Fruit fly (Drosophila melanogaster) whole organism, pupa: ENCODE measurements around the gene CG16852.

ENCODE experiments used
- CG10348 ChIP-seq: fragments of 200-800 bp; sonication (Bioruptor generic); IDR thresholded peaks from 2 replicates; pipeline ENCODE4 v1.3.6; 2022; ENCODE audit warnings: missing biosample characterization, missing genetic modification characterization
- CG12605 ChIP-seq: fragments of 200-800 bp; sonication (Bioruptor generic); IDR thresholded peaks from 2 replicates; pipeline ENCODE4 v1.3.6; 2022; ENCODE audit warnings: missing biosample characterization, missing genetic modification characterization
- CG13204 ChIP-seq: fragments of 200-800 bp; sonication (Bioruptor generic); optimal IDR thresholded peaks from 2 replicates; lab custom pipeline; 2018; ENCODE audit warnings: missing biosample characterization, mild to moderate bottlenecking, missing genetic modification characterization, moderate library complexity
- CG14655 ChIP-seq: fragments of 200-800 bp; sonication (Bioruptor generic); optimal IDR thresholded peaks from 3 replicates; lab custom pipeline; 2017; ENCODE audit warnings: mild to moderate bottlenecking, missing biosample characterization, missing genetic modification reagents, missing genetic modification characterization
- CG15710 ChIP-seq: fragments of 200-800 bp; sonication (Bioruptor generic); optimal IDR thresholded peaks from 2 replicates; lab custom pipeline; 2018; ENCODE audit warnings: missing biosample characterization, mild to moderate bottlenecking, missing genetic modification characterization, moderate library complexity
- CG17806 ChIP-seq: fragments of 200-800 bp; sonication (Bioruptor generic); optimal IDR thresholded peaks from 2 replicates; lab custom pipeline; 2018; ENCODE audit warnings: missing biosample characterization, mild to moderate bottlenecking, missing genetic modification characterization, moderate library complexity
- CG32121 ChIP-seq: fragments of 200-800 bp; sonication (Bioruptor generic); IDR thresholded peaks from 2 replicates; pipeline ENCODE4 v1.3.6; 2022; ENCODE audit warnings: missing biosample characterization, missing genetic modification characterization
- CG34367 ChIP-seq: fragments of 200-800 bp; sonication (Bioruptor generic); optimal IDR thresholded peaks from 2 replicates; lab custom pipeline; 2018; ENCODE audit warnings: missing biosample characterization, mild to moderate bottlenecking, missing genetic modification characterization
- CG4496 ChIP-seq: fragments of 200-800 bp; sonication (Bioruptor generic); IDR thresholded peaks from 3 replicates; pipeline ENCODE4 v1.3.6; 2022; ENCODE audit warnings: missing biosample characterization, missing genetic modification characterization
- CG8159 ChIP-seq: fragments of 200-800 bp; sonication (Bioruptor generic); optimal IDR thresholded peaks from 3 replicates; lab custom pipeline; 2018; ENCODE audit warnings: missing biosample characterization, mild to moderate bottlenecking, missing genetic modification characterization, moderate library complexity
- CG8301 ChIP-seq: fragments of 200-800 bp; sonication (Bioruptor generic); optimal IDR thresholded peaks from 2 replicates; lab custom pipeline; 2018; ENCODE audit warnings: missing biosample characterization, mild to moderate bottlenecking, missing genetic modification characterization
- CG9948 ChIP-seq: fragments of 200-800 bp; sonication (Bioruptor generic); optimal IDR thresholded peaks from 2 replicates; lab custom pipeline; 2018; ENCODE audit warnings: missing biosample characterization, mild to moderate bottlenecking, missing genetic modification characterization, moderate library complexity
- D1 ChIP-seq: fragments of 200-800 bp; sonication (Bioruptor generic); optimal IDR thresholded peaks from 2 replicates; lab custom pipeline; 2018; ENCODE audit warnings: missing biosample characterization, mild to moderate bottlenecking, missing genetic modification characterization, moderate library complexity
- EcR ChIP-seq: fragments of 200-800 bp; sonication (Bioruptor generic); optimal IDR thresholded peaks from 3 replicates; lab custom pipeline; 2019; ENCODE audit warnings: missing biosample characterization, missing genetic modification characterization, mild to moderate bottlenecking, moderate library complexity, missing genetic modification reagents
- Ets98B ChIP-seq: fragments of 200-800 bp; sonication (Bioruptor generic); IDR thresholded peaks from 2 replicates; pipeline ENCODE4 v1.3.6; 2022; ENCODE audit warnings: missing biosample characterization, missing genetic modification characterization
- Pif1A ChIP-seq: fragments of 200-800 bp; sonication (Bioruptor generic); optimal IDR thresholded peaks from 3 replicates; lab custom pipeline; 2016; ENCODE audit warnings: missing biosample characterization, missing genetic modification characterization
- Pif1B ChIP-seq: fragments of 200-800 bp; sonication (Bioruptor generic); optimal IDR thresholded peaks from 3 replicates; lab custom pipeline; 2016; ENCODE audit warnings: missing biosample characterization, missing genetic modification characterization
- Snoo ChIP-seq: fragments of 200-800 bp; sonication (Bioruptor generic); optimal IDR thresholded peaks from 3 replicates; lab custom pipeline; 2017; ENCODE audit warnings: missing biosample characterization, mild to moderate bottlenecking, missing genetic modification characterization, inconsistent platforms
- fd96Ca ChIP-seq: fragments of 200-800 bp; sonication (Bioruptor generic); IDR thresholded peaks from 3 replicates; pipeline ENCODE4 v1.3.6; 2022; ENCODE audit warnings: missing biosample characterization, missing genetic modification characterization
- gl ChIP-seq: fragments of 200-800 bp; sonication (Bioruptor generic); optimal IDR thresholded peaks from 2 replicates; lab custom pipeline; 2018; ENCODE audit warnings: missing biosample characterization, mild to moderate bottlenecking, missing genetic modification characterization
- rn ChIP-seq: fragments of 200-800 bp; sonication (Bioruptor generic); IDR thresholded peaks from 2 replicates; pipeline ENCODE4 v1.3.6; 2022; ENCODE audit warnings: missing biosample characterization, missing genetic modification characterization

The CG16852 gene

dm6 chr2L:13521807-13522206 is 18.7 kb upstream of the CG16852 start:
- TF ChIP-seq D1 (tag; lab: Kevin White, UChicago) (no peak), CG14655 (GFP tag; lab: Kevin White, UChicago) (no peak), CG8159 (tag; lab: Kevin White, UChicago) (no peak), Snoo (tag; lab: Kevin White, UChicago) (no peak)

- TF ChIP-seq CG17806 (tag; lab: Kevin White, UChicago) (no peak), CG8159 (tag; lab: Kevin White, UChicago) (no peak), CG9948 (tag; lab: Kevin White, UChicago) (no peak), EcR (GFP tag; lab: Kevin White, UChicago) (no peak), D1 (tag; lab: Kevin White, UChicago) (no peak), gl (tag; lab: Kevin White, UChicago) (no peak), CG8301 (tag; lab: Kevin White, UChicago) (no peak), fd96Ca (GFP tag; lab: Robert Waterston, UW) (no peak), CG32121 (GFP tag; lab: Robert Waterston, UW) (no peak)
- TF ChIP-seq, all 21 proteins: peak for 0
Observed at dm6 chr2L:13527541-13527940, 13.0 kb upstream of the CG16852 start, which contains the start of gene CG33640. CG33640 (plus strand) TSS chr2L:13527841.

dm6 chr2L:13528742-13529141 is 11.8 kb upstream of the CG16852 start, which contains the start of gene CG33641:
CG33641 (plus strand) TSS chr2L:13529042.
- no peak for TF ChIP-seq CG9948 (tag; lab: Kevin White, UChicago)
- no peak for TF ChIP-seq fd96Ca (GFP tag; lab: Robert Waterston, UW)
- TF ChIP-seq CG8301 (tag; lab: Kevin White, UChicago), result no peak
- TF ChIP-seq CG8159 (tag; lab: Kevin White, UChicago), result no peak
- no peak for TF ChIP-seq rn (GFP tag; lab: Robert Waterston, UW)
- TF ChIP-seq CG12605 (GFP tag; lab: Robert Waterston, UW), result no peak
- TF ChIP-seq Pif1A (GFP tag; lab: Kevin White, UChicago), result no peak
- TF ChIP-seq CG14655 (GFP tag; lab: Kevin White, UChicago), result no peak
- TF ChIP-seq CG32121 (GFP tag; lab: Robert Waterston, UW), result no peak
- no peak for TF ChIP-seq Pif1B (GFP tag; lab: Kevin White, UChicago)
- no peak for TF ChIP-seq CG10348 (GFP tag; lab: Robert Waterston, UW)
- TF ChIP-seq CG34367 (tag; lab: Kevin White, UChicago), result no peak
- no peak for TF ChIP-seq CG15710 (tag; lab: Kevin White, UChicago)
- no peak for TF ChIP-seq Ets98B (GFP tag; lab: Robert Waterston, UW)
- no peak for TF ChIP-seq CG13204 (GFP tag; lab: Kevin White, UChicago)
- no peak for TF ChIP-seq CG17806 (tag; lab: Kevin White, UChicago)

- TF ChIP-seq EcR (GFP tag; lab: Kevin White, UChicago), result no peak
- TF ChIP-seq CG13204 (GFP tag; lab: Kevin White, UChicago), result no peak
- no peak for TF ChIP-seq CG8301 (tag; lab: Kevin White, UChicago)
- TF ChIP-seq, all 21 proteins: peak for 0
Observed at dm6 chr2L:13529675-13530074, 10.9 kb upstream of the CG16852 start, which contains the start of gene CG33642. CG33642 (plus strand) TSS chr2L:13529975.

- TF ChIP-seq CG32121 (GFP tag; lab: Robert Waterston, UW) (no peak), CG8159 (tag; lab: Kevin White, UChicago) (no peak)
Observed at dm6 chr2L:13530774-13531173, 9.8 kb upstream of the CG16852 start, which contains the start of gene CG33643. CG33643 (plus strand) TSS chr2L:13531074.

- no peak for TF ChIP-seq Pif1B (GFP tag; lab: Kevin White, UChicago)
- no peak for TF ChIP-seq CG4496 (GFP tag; lab: Robert Waterston, UW)
- no peak for TF ChIP-seq gl (tag; lab: Kevin White, UChicago)
- TF ChIP-seq CG32121 (GFP tag; lab: Robert Waterston, UW), result no peak
Observed at dm6 chr2L:13531785-13532184, 8.8 kb upstream of the CG16852 start, which contains the start of gene CG33644. CG33644 (plus strand) TSS chr2L:13532085.

dm6 chr2L:13532524-13532923 is 8.0 kb upstream of the CG16852 start, which contains the start of gene CG33645:
CG33645 (plus strand) TSS chr2L:13532824.
- TF ChIP-seq CG34367 (tag; lab: Kevin White, UChicago), result no peak
- no peak for TF ChIP-seq CG14655 (GFP tag; lab: Kevin White, UChicago)
- no peak for TF ChIP-seq CG12605 (GFP tag; lab: Robert Waterston, UW)
- no peak for TF ChIP-seq Snoo (tag; lab: Kevin White, UChicago)
- no peak for TF ChIP-seq fd96Ca (GFP tag; lab: Robert Waterston, UW)
- no peak for TF ChIP-seq CG15710 (tag; lab: Kevin White, UChicago)
- no peak for TF ChIP-seq CG32121 (GFP tag; lab: Robert Waterston, UW)
- no peak for TF ChIP-seq Ets98B (GFP tag; lab: Robert Waterston, UW)
- TF ChIP-seq CG8159 (tag; lab: Kevin White, UChicago), result no peak
- TF ChIP-seq CG13204 (GFP tag; lab: Kevin White, UChicago), result no peak
- TF ChIP-seq CG8301 (tag; lab: Kevin White, UChicago), result no peak
- TF ChIP-seq CG10348 (GFP tag; lab: Robert Waterston, UW), result no peak
- TF ChIP-seq CG4496 (GFP tag; lab: Robert Waterston, UW), result no peak
- TF ChIP-seq CG9948 (tag; lab: Kevin White, UChicago), result no peak
- TF ChIP-seq Pif1A (GFP tag; lab: Kevin White, UChicago), result no peak
